Worm (Caenorhabditis elegans): ENCODE data around the gene Y53F4B.5.

Gene Y53F4B.5

ce11 chrII:14940325-14940724, 43.5 kb downstream of the Y53F4B.5 start:
- no peak for TF ChIP-seq ama-1 (optimal IDR thresholded peaks at IDR 0.05)
- TF ChIP-seq hnd-1 (tag; optimal IDR thresholded peaks at IDR 0.05): no peak
- no peak for TF ChIP-seq tbx-37 (GFP tag; conservative IDR thresholded peaks at IDR 0.05)
- TF ChIP-seq hmg-4 (GFP tag; optimal IDR thresholded peaks at IDR 0.05): no peak

ce11 chrII:14938319-14938718, 45.5 kb downstream of the Y53F4B.5 start:
- TF ChIP-seq hnd-1 (tag; optimal IDR thresholded peaks at IDR 0.05) (no peak), B0310.2 (tag; optimal IDR thresholded peaks at IDR 0.05) (no peak), tra-4 (tag; optimal IDR thresholded peaks at IDR 0.05) (no peak), sea-1 (GFP tag; conservative IDR thresholded peaks at IDR 0.05) (no peak), ceh-36 (tag; optimal IDR thresholded peaks at IDR 0.05) (no peak), flt-1 (GFP tag; IDR thresholded peaks at IDR 0.05) (no peak), scrt-1 (GFP tag; IDR thresholded peaks at IDR 0.05) (no peak), ets-7 (tag; optimal IDR thresholded peaks at IDR 0.05) (no peak), tbx-11 (GFP tag; IDR thresholded peaks at IDR 0.05) (no peak), hmg-4 (GFP tag; optimal IDR thresholded peaks at IDR 0.05) (no peak), pes-1 (GFP tag; IDR thresholded peaks at IDR 0.05) (no peak), tbx-37 (GFP tag; conservative IDR thresholded peaks at IDR 0.05) (no peak)

ce11 chrII:14935431-14936071, 48.3 kb downstream of the Y53F4B.5 start:
- no peak for TF ChIP-seq hnd-1 (tag; optimal IDR thresholded peaks at IDR 0.05)
- no peak for TF ChIP-seq hmbx-1 (tag; optimal IDR thresholded peaks at IDR 0.05)
- TF ChIP-seq flt-1 (GFP tag; IDR thresholded peaks at IDR 0.05): no peak
- TF ChIP-seq sea-1 (GFP tag; conservative IDR thresholded peaks at IDR 0.05): no peak
- TF ChIP-seq scrt-1 (GFP tag; IDR thresholded peaks at IDR 0.05): no peak
- TF ChIP-seq F13C5.2 (tag; optimal IDR thresholded peaks at IDR 0.05): no peak
- TF ChIP-seq tbx-11 (GFP tag; IDR thresholded peaks at IDR 0.05): no peak
- no peak for TF ChIP-seq ets-7 (tag; optimal IDR thresholded peaks at IDR 0.05)

All from whole organism, early embryonic.